Worm (Caenorhabditis elegans) whole organism, L1 larva: ENCODE data around the gene cwp-2.

Experiments
- C16A3.4 ChIP-seq: fragments of 150-350 bp; optimal IDR thresholded peaks from 2 replicates; lab custom pipeline; 2014; ENCODE audit warnings: missing biosample characterization, missing genetic modification characterization
- C34B4.2 ChIP-seq: sonication (generic microtip); optimal IDR thresholded peaks from 2 replicates; lab custom pipeline; 2017; ENCODE audit warnings: mild to moderate bottlenecking, missing genetic modification characterization, missing compliant biosample characterization
- Y116A8C.19 ChIP-seq: sonication (generic microtip); optimal IDR thresholded peaks from 2 replicates; lab custom pipeline; 2016; ENCODE audit warnings: missing compliant biosample characterization, missing genetic modification characterization, borderline replicate concordance
- aha-1 ChIP-seq: fragments of 150-350 bp; optimal IDR thresholded peaks from 2 replicates; lab custom pipeline; 2014; ENCODE audit warnings: missing biosample characterization, missing genetic modification characterization
- alr-1 ChIP-seq: fragments of 200-800 bp; sonication (Bioruptor generic); optimal IDR thresholded peaks from 2 replicates; lab custom pipeline; 2018; ENCODE audit warnings: borderline replicate concordance, mild to moderate bottlenecking, missing genetic modification characterization, missing compliant biosample characterization
- aly-2 ChIP-seq: fragments of 150-350 bp; optimal IDR thresholded peaks from 2 replicates; lab custom pipeline; 2014; ENCODE audit warnings: missing biosample characterization, missing genetic modification characterization
- ama-1 ChIP-seq: fragments of 150-350 bp; optimal IDR thresholded peaks from 2 replicates; lab custom pipeline; 2014
- ceh-82 ChIP-seq, 3 experiments: fragments of 150-350 bp in 1 of 3; sonication (generic microtip) in 2 of 3; optimal IDR thresholded peaks; 2 replicates each; lab custom pipeline; 2014 to 2017; ENCODE audit warnings: missing biosample characterization in 3 of 3, missing genetic modification characterization in 3 of 3
- ceh-90 ChIP-seq: sonication (generic microtip); optimal IDR thresholded peaks from 2 replicates; lab custom pipeline; 2016; ENCODE audit warnings: missing genetic modification characterization, missing compliant biosample characterization
- dsc-1 ChIP-seq: sonication (generic microtip); optimal IDR thresholded peaks from 2 replicates; lab custom pipeline; 2016; ENCODE audit warnings: mild to moderate bottlenecking, missing genetic modification characterization, missing compliant biosample characterization
- efl-1 ChIP-seq, 4 experiments: fragments of 150-350 bp; optimal IDR thresholded peaks in 3 of 4; peaks in 1 of 4; 1 replicate in 1 of 4; 2 replicates in 3 of 4; lab custom pipeline; 2014; ENCODE audit warnings: missing biosample characterization in 2 of 4, missing genetic modification characterization in 2 of 4, missing genetic modification reagents in 2 of 4
- fkh-4 ChIP-seq: sonication (generic microtip); optimal IDR thresholded peaks from 2 replicates; lab custom pipeline; 2016; ENCODE audit warnings: missing compliant biosample characterization, missing genetic modification characterization, borderline replicate concordance
- fos-1 ChIP-seq: fragments of 150-350 bp; optimal IDR thresholded peaks from 2 replicates; lab custom pipeline; 2014; ENCODE audit warnings: missing biosample characterization, missing genetic modification characterization
- hlh-17 ChIP-seq: fragments of 200-800 bp; sonication (Bioruptor generic); optimal IDR thresholded peaks from 2 replicates; lab custom pipeline; 2018; ENCODE audit warnings: missing genetic modification characterization, mild to moderate bottlenecking, missing compliant biosample characterization, moderate library complexity, borderline replicate concordance
- hlh-4 ChIP-seq: sonication (generic microtip); optimal IDR thresholded peaks from 2 replicates; lab custom pipeline; 2016; ENCODE audit warnings: mild to moderate bottlenecking, missing genetic modification characterization, missing compliant biosample characterization
- hpl-2 ChIP-seq: fragments of 150-350 bp; optimal IDR thresholded peaks from 2 replicates; lab custom pipeline; 2014; ENCODE audit warnings: missing biosample characterization, missing genetic modification reagents, missing genetic modification characterization
- irx-1 ChIP-seq: sonication (generic microtip); optimal IDR thresholded peaks from 2 replicates; lab custom pipeline; 2016; ENCODE audit warnings: missing genetic modification characterization, missing compliant biosample characterization
- isw-1 ChIP-seq: fragments of 200-800 bp; sonication (Bioruptor generic); IDR thresholded peaks from 2 replicates; pipeline ENCODE4 v1.3.6; 2022; ENCODE audit warnings: missing genetic modification characterization, missing compliant biosample characterization
- jun-1 ChIP-seq: fragments of 150-350 bp; optimal IDR thresholded peaks from 2 replicates; lab custom pipeline; 2014; ENCODE audit warnings: missing biosample characterization, missing genetic modification reagents, missing genetic modification characterization
- lin-13 ChIP-seq: fragments of 150-350 bp; optimal IDR thresholded peaks from 2 replicates; lab custom pipeline; 2014; ENCODE audit warnings: missing biosample characterization, missing genetic modification reagents, missing genetic modification characterization
- lin-35 ChIP-seq, 2 experiments: fragments of 150-350 bp; optimal IDR thresholded peaks; 2 replicates each; lab custom pipeline; 2014; ENCODE audit warnings: missing biosample characterization in 2 of 2, missing genetic modification characterization in 2 of 2, missing genetic modification reagents in 2 of 2
- lin-39 ChIP-seq: fragments of 150-350 bp; optimal IDR thresholded peaks from 2 replicates; lab custom pipeline; 2014; ENCODE audit warnings: missing biosample characterization, missing genetic modification reagents, missing genetic modification characterization
- lir-3 ChIP-seq: sonication (generic microtip); optimal IDR thresholded peaks from 2 replicates; lab custom pipeline; 2016; ENCODE audit warnings: mild to moderate bottlenecking, missing genetic modification characterization, moderate library complexity, missing compliant biosample characterization; ENCODE audit not compliant: poor library complexity
- mdl-1 ChIP-seq, 2 experiments: fragments of 150-350 bp; optimal IDR thresholded peaks; 2 replicates each; lab custom pipeline; 2014 to 2017; ENCODE audit warnings: missing biosample characterization in 2 of 2, missing genetic modification characterization in 2 of 2, inconsistent platforms in 1 of 2
- mef-2 ChIP-seq: fragments of 150-350 bp; optimal IDR thresholded peaks from 2 replicates; lab custom pipeline; 2014; ENCODE audit warnings: missing biosample characterization, missing genetic modification characterization
- nhr-11 ChIP-seq: fragments of 150-350 bp; optimal IDR thresholded peaks from 2 replicates; lab custom pipeline; 2014; ENCODE audit warnings: missing biosample characterization, missing genetic modification characterization
- nhr-20 ChIP-seq: sonication (generic microtip); optimal IDR thresholded peaks from 2 replicates; lab custom pipeline; 2016; ENCODE audit warnings: mild to moderate bottlenecking, missing genetic modification characterization, missing compliant biosample characterization
- nhr-237 ChIP-seq: fragments of 150-350 bp; optimal IDR thresholded peaks from 2 replicates; lab custom pipeline; 2014; ENCODE audit warnings: missing biosample characterization, missing genetic modification characterization
- nhr-77 ChIP-seq: fragments of 150-350 bp; optimal IDR thresholded peaks from 2 replicates; lab custom pipeline; 2014; ENCODE audit warnings: missing biosample characterization, missing genetic modification characterization
- nhr-84 ChIP-seq: sonication (generic microtip); optimal IDR thresholded peaks from 2 replicates; lab custom pipeline; 2017; ENCODE audit warnings: missing biosample characterization, missing genetic modification characterization
- nhr-90 ChIP-seq: sonication (generic microtip); optimal IDR thresholded peaks from 2 replicates; lab custom pipeline; 2016; ENCODE audit warnings: mild to moderate bottlenecking, missing genetic modification characterization, missing compliant biosample characterization; ENCODE audit not compliant: poor library complexity
- pag-3 ChIP-seq: sonication (generic microtip); optimal IDR thresholded peaks from 2 replicates; lab custom pipeline; 2017; ENCODE audit warnings: missing genetic modification characterization, mild to moderate bottlenecking, missing compliant biosample characterization, antibody characterized with exemption, borderline replicate concordance; ENCODE audit not compliant: insufficient read depth
- skn-1 ChIP-seq: fragments of 150-350 bp; optimal IDR thresholded peaks from 2 replicates; lab custom pipeline; 2014; ENCODE audit warnings: missing biosample characterization, missing genetic modification characterization
- sox-4 ChIP-seq: sonication (generic microtip); optimal IDR thresholded peaks from 2 replicates; lab custom pipeline; 2016; ENCODE audit warnings: missing genetic modification characterization, missing compliant biosample characterization
- sptf-1 ChIP-seq: fragments of 150-350 bp; optimal IDR thresholded peaks from 2 replicates; lab custom pipeline; 2014; ENCODE audit warnings: missing biosample characterization, missing genetic modification characterization
- tbx-2 ChIP-seq: sonication (generic microtip); optimal IDR thresholded peaks from 2 replicates; lab custom pipeline; 2016; ENCODE audit warnings: missing genetic modification characterization, missing compliant biosample characterization
- tlp-1 ChIP-seq: fragments of 150-350 bp; optimal IDR thresholded peaks from 2 replicates; lab custom pipeline; 2014; ENCODE audit warnings: missing biosample characterization, missing genetic modification characterization
- unc-130 ChIP-seq: fragments of 150-350 bp; optimal IDR thresholded peaks from 2 replicates; lab custom pipeline; 2017; ENCODE audit warnings: missing biosample characterization, missing genetic modification characterization, inconsistent platforms
- unc-30 ChIP-seq: sonication (generic microtip); optimal IDR thresholded peaks from 2 replicates; lab custom pipeline; 2017; ENCODE audit warnings: missing biosample characterization, missing genetic modification characterization
- unc-62 ChIP-seq: fragments of 150-350 bp; optimal IDR thresholded peaks from 2 replicates; lab custom pipeline; 2014; ENCODE audit warnings: missing biosample characterization, missing genetic modification reagents, missing genetic modification characterization
- unc-98 ChIP-seq: fragments of 200-800 bp; sonication (Bioruptor generic); IDR thresholded peaks from 2 replicates; pipeline ENCODE4 v1.3.6; 2022; ENCODE audit warnings: missing genetic modification characterization, missing compliant biosample characterization
- vab-15 ChIP-seq: sonication (generic microtip); optimal IDR thresholded peaks from 2 replicates; lab custom pipeline; 2017; ENCODE audit warnings: missing genotype, mild to moderate bottlenecking, missing genetic modification characterization, missing compliant biosample characterization
- zag-1 ChIP-seq: fragments of 150-350 bp; optimal IDR thresholded peaks from 2 replicates; lab custom pipeline; 2014; ENCODE audit warnings: missing biosample characterization, missing genetic modification characterization
- zip-4 ChIP-seq: fragments of 200-800 bp; sonication (Bioruptor generic); optimal IDR thresholded peaks from 2 replicates; lab custom pipeline; 2018; ENCODE audit warnings: mild to moderate bottlenecking, missing genetic modification characterization, moderate library complexity, missing compliant biosample characterization

The cwp-2 gene

DNA sequence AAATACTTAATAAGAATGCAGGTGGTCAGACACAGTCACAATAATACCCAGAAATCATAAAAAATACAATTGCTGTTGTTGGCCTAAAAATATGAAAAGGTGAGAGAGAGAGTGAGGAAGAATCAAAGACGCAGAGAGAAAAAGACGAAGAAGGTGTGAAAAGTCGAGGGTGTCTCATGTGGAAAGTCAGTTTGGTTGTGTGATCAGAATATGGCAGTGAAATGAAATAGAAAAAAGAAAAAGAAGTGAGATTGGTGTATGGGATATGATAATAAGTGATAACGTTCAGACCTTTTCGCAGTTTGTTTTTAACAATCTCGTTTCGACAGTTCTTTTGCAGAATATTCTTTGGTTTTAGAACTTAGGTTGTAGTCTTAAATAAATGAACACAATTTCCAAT is 35.6 kb downstream of the cwp-2 start (continued):
- TF ChIP-seq fos-1 (no peak), nhr-84 (tag; lab: Kevin White, UChicago) (no peak), sox-4 (tag; lab: Kevin White, UChicago) (no peak), zip-4 (GFP tag; lab: Kevin White, UChicago) (no peak), unc-30 (tag; lab: Kevin White, UChicago) (no peak), zag-1 (tag; lab: Kevin White, UChicago) (no peak), nhr-11 (tag; lab: Kevin White, UChicago) (no peak), jun-1 (tag; lab: Kevin White, UChicago) (no peak), aha-1 (tag; lab: Kevin White, UChicago) (no peak), pag-3 (tag; lab: Kevin White, UChicago) (no peak), sptf-1 (tag; lab: Kevin White, UChicago) (no peak), nhr-90 (no peak), irx-1 (no peak), ceh-82 (tag; optimal IDR thresholded peaks at IDR 0.05; lab: Kevin White, UChicago) (no peak), Y116A8C.19 (tag; lab: Kevin White, UChicago) (no peak), nhr-237 (tag; lab: Kevin White, UChicago) (no peak), nhr-77 (tag; lab: Kevin White, UChicago) (no peak), C16A3.4 (tag; lab: Kevin White, UChicago) (no peak), skn-1 (tag; lab: Kevin White, UChicago) (no peak), vab-15 (tag; lab: Kevin White, UChicago) (no peak), tbx-2 (tag; lab: Kevin White, UChicago) (no peak), hlh-17 (GFP tag; lab: Kevin White, UChicago) (no peak), hpl-2 (GFP tag; lab: Kevin White, UChicago) (no peak), unc-62 (GFP tag; lab: Kevin White, UChicago) (no peak), C34B4.2 (no peak), isw-1 (no peak)
- TF ChIP-seq, all 84 proteins: peak for 10

ce11 chrV:4805847-4806246 is 36.6 kb downstream of the cwp-2 start, which contains the start of gene R02F11.3:
Gene R02F11.3 (minus strand): TSS chrV:4805947.
- TF ChIP-seq aly-2 (tag; lab: Kevin White, UChicago): no peak
- TF ChIP-seq mef-2 (tag; lab: Kevin White, UChicago): no peak
- TF ChIP-seq efl-1 (optimal IDR thresholded peaks at IDR 0.05; lab: Kevin White, UChicago): no peak
- peak in 1 of 2 experiments; percentile 23 for TF ChIP-seq efl-1 (GFP tag; optimal IDR thresholded peaks at IDR 0.05 in 1 of 2; lab: Kevin White, UChicago)
- no peak for TF ChIP-seq pag-3 (tag; lab: Kevin White, UChicago)
- TF ChIP-seq nhr-20 (tag; lab: Kevin White, UChicago): no peak
- TF ChIP-seq dsc-1 (tag; lab: Kevin White, UChicago): no peak
- TF ChIP-seq fkh-4 (tag; lab: Kevin White, UChicago): no peak
- TF ChIP-seq unc-98 (GFP tag; lab: Robert Waterston, UW): no peak

- TF ChIP-seq zag-1 (tag; lab: Kevin White, UChicago) (no peak), efl-1 (optimal IDR thresholded peaks at IDR 0.05; lab: Kevin White, UChicago) (no peak), efl-1 (GFP tag; optimal IDR thresholded peaks at IDR 0.05 in 1 of 2; lab: Kevin White, UChicago) (peak in 1 of 2 experiments; percentile 87), tbx-2 (tag; lab: Kevin White, UChicago) (no peak), fkh-4 (tag; lab: Kevin White, UChicago) (no peak)
Measured at ce11 chrV:4801943-4802342, 40.5 kb downstream of the cwp-2 start.

- TF ChIP-seq tlp-1 (tag; lab: Kevin White, UChicago) (no peak), pag-3 (tag; lab: Kevin White, UChicago) (no peak), efl-1 (optimal IDR thresholded peaks at IDR 0.05; lab: Kevin White, UChicago) (no peak), efl-1 (GFP tag; optimal IDR thresholded peaks at IDR 0.05 in 1 of 2; lab: Kevin White, UChicago) (no peak), nhr-11 (tag; lab: Kevin White, UChicago) (no peak), lir-3 (tag; lab: Kevin White, UChicago) (no peak), ceh-90 (tag; lab: Kevin White, UChicago) (no peak), unc-130 (no peak), dsc-1 (tag; lab: Kevin White, UChicago) (no peak), hlh-4 (tag; lab: Kevin White, UChicago) (no peak), mdl-1 (tag; optimal IDR thresholded peaks at IDR 0.05; lab: Kevin White, UChicago) (no peak), fos-1 (no peak), zag-1 (tag; lab: Kevin White, UChicago) (no peak), alr-1 (tag; lab: Kevin White, UChicago) (no peak), lin-39 (no peak), lin-35 (GFP tag; optimal IDR thresholded peaks at IDR 0.05; lab: Kevin White, UChicago) (no peak), nhr-84 (tag; lab: Kevin White, UChicago) (no peak), lin-13 (no peak), ama-1 (lab: Kevin White, UChicago) (no peak)
Measured at ce11 chrV:4800794-4801193, 41.6 kb downstream of the cwp-2 start, which contains the start of gene R02F11.1. Gene R02F11.1 (plus strand): TSS chrV:4801094.
